Fruit fly (Drosophila melanogaster) whole organism: ENCODE measurements around the gene Atat.
A peak's percentile ranks its signal among the peaks of the same experiment; 100 is the strongest.

Source experiments
- Dll ChIP-seq: fragments of >200 bp; optimal IDR thresholded peaks from 2 replicates; lab custom pipeline; 2017
- pan ChIP-seq: fragments of >200 bp; optimal IDR thresholded peaks from 2 replicates; lab custom pipeline; 2017

DNA sequence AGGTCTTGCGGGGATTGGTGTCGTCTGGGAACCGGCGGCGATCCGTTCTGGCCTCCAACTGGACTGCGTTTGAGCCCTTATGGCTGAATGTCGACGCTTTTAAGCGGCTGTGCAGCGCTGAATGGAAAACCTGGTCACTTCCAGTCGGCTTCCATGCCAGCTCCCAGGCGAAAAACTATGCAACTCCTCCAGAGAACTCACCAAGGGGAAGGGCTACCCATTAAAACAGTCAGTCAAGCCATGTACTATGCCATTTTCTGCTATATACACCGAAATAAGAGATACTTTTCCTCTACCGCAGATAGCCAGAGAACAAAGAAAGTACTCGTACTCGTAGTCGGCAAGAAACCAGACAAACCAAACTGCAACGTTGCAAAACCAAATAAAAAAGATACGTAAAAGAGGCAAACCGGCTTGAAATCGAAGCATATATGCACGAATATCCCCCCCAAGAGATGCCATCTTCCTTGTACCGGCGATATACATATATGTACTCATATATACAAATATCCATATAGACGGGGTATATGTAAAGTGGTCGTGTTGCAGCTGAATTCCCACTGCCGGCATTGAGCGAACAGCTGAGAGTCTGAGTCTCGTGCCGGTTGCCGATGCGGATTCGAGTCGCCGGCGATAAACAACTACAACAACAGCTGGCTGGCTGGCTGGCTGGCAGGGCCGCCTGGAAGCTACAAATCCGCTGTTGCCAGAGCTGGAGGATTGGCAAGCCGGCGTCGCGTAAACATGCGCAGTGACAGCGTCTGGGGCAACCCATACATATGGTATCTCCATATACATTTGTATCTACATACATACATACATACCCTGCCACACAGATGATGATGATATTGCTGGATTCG lies 46.8 kb downstream of the Atat start, which contains the start of gene Hsp67Ba:
- peak; percentile 20 for TF ChIP-seq Dll
- no peak for TF ChIP-seq pan (lab: Kevin White, UChicago)
